Worm (Caenorhabditis elegans): ENCODE data around the gene C44C10.15.

C44C10.15 gene

ce11 chrX:11720058-11720457 lies 19.9 kb upstream of the C44C10.15 start:
- TF ChIP-seq F13H6.1 (tag; optimal IDR thresholded peaks at IDR 0.05) (peak; percentile 4), C34F6.9 (tag; optimal IDR thresholded peaks at IDR 0.05) (no peak), nhr-25 (tag; optimal IDR thresholded peaks at IDR 0.05) (peak; percentile 43)

- TF ChIP-seq F13H6.1 (tag; optimal IDR thresholded peaks at IDR 0.05) (peak; percentile 53), ceh-82 (tag; optimal IDR thresholded peaks at IDR 0.05) (no peak), dmd-4 (tag; optimal IDR thresholded peaks at IDR 0.05) (no peak), nhr-129 (tag; optimal IDR thresholded peaks at IDR 0.05) (peak; percentile 3), elt-3 (tag; optimal IDR thresholded peaks at IDR 0.05) (no peak), sma-9 (GFP tag; optimal IDR thresholded peaks at IDR 0.05) (no peak), sma-9 (tag; optimal IDR thresholded peaks at IDR 0.05) (no peak), unc-39 (tag; optimal IDR thresholded peaks at IDR 0.05) (no peak)
These were observed 18.6 kb upstream of the C44C10.15 start for ce11 chrX:11718751-11719150.

- TF ChIP-seq ztf-4 (tag; optimal IDR thresholded peaks at IDR 0.05), result no peak
- TF ChIP-seq skn-1 (tag; optimal IDR thresholded peaks at IDR 0.05), result no peak
- TF ChIP-seq unc-55 (GFP tag; optimal IDR thresholded peaks at IDR 0.05), result no peak
- no peak for TF ChIP-seq nhr-129 (tag; optimal IDR thresholded peaks at IDR 0.05)
- peak; percentile 28 for TF ChIP-seq blmp-1 (tag; optimal IDR thresholded peaks at IDR 0.05; ENCODE audit: insufficient read depth)
- peak; percentile 42 for TF ChIP-seq nhr-25 (tag; optimal IDR thresholded peaks at IDR 0.05)
These were observed 16.3 kb upstream of the C44C10.15 start, which contains the start of gene C44C10.9 for ce11 chrX:11716463-11716960. Gene C44C10.9, minus strand, starts transcription at chrX:11716513.

- TF ChIP-seq ztf-11 (tag; optimal IDR thresholded peaks at IDR 0.05) (no peak), C34F6.9 (tag; optimal IDR thresholded peaks at IDR 0.05) (no peak), nhr-237 (tag; optimal IDR thresholded peaks at IDR 0.05) (no peak), ceh-16 (tag; optimal IDR thresholded peaks at IDR 0.05) (no peak), ztf-1 (GFP tag; conservative IDR thresholded peaks at IDR 0.05) (no peak), nhr-6 (tag; optimal IDR thresholded peaks at IDR 0.05) (no peak), ztf-4 (tag; optimal IDR thresholded peaks at IDR 0.05) (no peak), fos-1 (tag; optimal IDR thresholded peaks at IDR 0.05) (no peak), blmp-1 (tag; optimal IDR thresholded peaks at IDR 0.05; ENCODE audit: insufficient read depth) (no peak), zag-1 (tag; optimal IDR thresholded peaks at IDR 0.05) (no peak), lsy-2 (tag; optimal IDR thresholded peaks at IDR 0.05) (no peak), nhr-11 (tag; optimal IDR thresholded peaks at IDR 0.05) (no peak), nhr-25 (tag; optimal IDR thresholded peaks at IDR 0.05) (no peak), sma-9 (GFP tag; optimal IDR thresholded peaks at IDR 0.05) (no peak), sma-9 (tag; optimal IDR thresholded peaks at IDR 0.05) (no peak), nhr-12 (tag; optimal IDR thresholded peaks at IDR 0.05) (no peak), ceh-82 (tag; optimal IDR thresholded peaks at IDR 0.05) (no peak), sma-3 (GFP tag; optimal IDR thresholded peaks at IDR 0.05) (no peak), lin-11 (tag; optimal IDR thresholded peaks at IDR 0.05) (no peak)
These were observed 12.2 kb upstream of the C44C10.15 start, which contains the start of gene col-180 for ce11 chrX:11712230-11712853. Gene col-180, minus strand, starts transcription at chrX:11712280.

- no peak for TF ChIP-seq nhr-77 (tag; optimal IDR thresholded peaks at IDR 0.05)
- no peak for TF ChIP-seq nhr-237 (tag; optimal IDR thresholded peaks at IDR 0.05)
These were observed 11.4 kb upstream of the C44C10.15 start for ce11 chrX:11711437-11712080.

- no peak for TF ChIP-seq sem-4 (tag; optimal IDR thresholded peaks at IDR 0.05)
- TF ChIP-seq mdl-1 (tag; optimal IDR thresholded peaks at IDR 0.05), result peak in 1 of 2 experiments; percentile 63
- TF ChIP-seq crh-2 (tag; optimal IDR thresholded peaks at IDR 0.05), result peak; percentile 86
- peak; percentile 5 for TF ChIP-seq zag-1 (tag; optimal IDR thresholded peaks at IDR 0.05)
- TF ChIP-seq egl-27 (tag; optimal IDR thresholded peaks at IDR 0.05), result peak; percentile 19
- peak; percentile 57 for TF ChIP-seq unc-55 (GFP tag; optimal IDR thresholded peaks at IDR 0.05)
- TF ChIP-seq sma-9 (GFP tag; optimal IDR thresholded peaks at IDR 0.05), result peak; percentile 53
- TF ChIP-seq sma-9 (tag; optimal IDR thresholded peaks at IDR 0.05), result no peak
- no peak for TF ChIP-seq unc-62 (GFP tag; optimal IDR thresholded peaks at IDR 0.05)
- peak; percentile 5 for TF ChIP-seq lin-13 (GFP tag; optimal IDR thresholded peaks at IDR 0.05)
- no peak for TF ChIP-seq gmeb-1 (tag; optimal IDR thresholded peaks at IDR 0.05)
- peak; percentile 60 for TF ChIP-seq nhr-21 (tag; optimal IDR thresholded peaks at IDR 0.05)
- peak; percentile 14 for TF ChIP-seq C34F6.9 (tag; optimal IDR thresholded peaks at IDR 0.05)
- peak; percentile 17 for TF ChIP-seq F13H6.1 (tag; optimal IDR thresholded peaks at IDR 0.05)
- TF ChIP-seq ceh-16 (tag; optimal IDR thresholded peaks at IDR 0.05), result no peak
- no peak for TF ChIP-seq blmp-1 (tag; optimal IDR thresholded peaks at IDR 0.05; ENCODE audit: insufficient read depth)
- TF ChIP-seq skn-1 (tag; optimal IDR thresholded peaks at IDR 0.05), result no peak
- TF ChIP-seq fos-1 (tag; optimal IDR thresholded peaks at IDR 0.05), result peak; percentile 89
These were observed 10.1 kb upstream of the C44C10.15 start, which contains the start of gene C44C10.11 for ce11 chrX:11710229-11710628. Gene C44C10.11, minus strand, starts transcription at chrX:11710343.
